Fruit fly (Drosophila melanogaster) whole organism, pupa: ENCODE data around the gene CG7115.

Source experiments
- CG10348 ChIP-seq: fragments of 200-800 bp; sonication (Bioruptor generic); IDR thresholded peaks from 2 replicates; pipeline ENCODE4 v1.3.6; 2022; ENCODE audit warnings: missing biosample characterization, missing genetic modification characterization
- CG12605 ChIP-seq: fragments of 200-800 bp; sonication (Bioruptor generic); IDR thresholded peaks from 2 replicates; pipeline ENCODE4 v1.3.6; 2022; ENCODE audit warnings: missing biosample characterization, missing genetic modification characterization
- CG15710 ChIP-seq: fragments of 200-800 bp; sonication (Bioruptor generic); optimal IDR thresholded peaks from 2 replicates; lab custom pipeline; 2018; ENCODE audit warnings: missing biosample characterization, mild to moderate bottlenecking, missing genetic modification characterization, moderate library complexity
- CG9948 ChIP-seq: fragments of 200-800 bp; sonication (Bioruptor generic); optimal IDR thresholded peaks from 2 replicates; lab custom pipeline; 2018; ENCODE audit warnings: missing biosample characterization, mild to moderate bottlenecking, missing genetic modification characterization, moderate library complexity
- D1 ChIP-seq: fragments of 200-800 bp; sonication (Bioruptor generic); optimal IDR thresholded peaks from 2 replicates; lab custom pipeline; 2018; ENCODE audit warnings: missing biosample characterization, mild to moderate bottlenecking, missing genetic modification characterization, moderate library complexity
- Pif1A ChIP-seq: fragments of 200-800 bp; sonication (Bioruptor generic); optimal IDR thresholded peaks from 3 replicates; lab custom pipeline; 2016; ENCODE audit warnings: missing biosample characterization, missing genetic modification characterization
- Pif1B ChIP-seq: fragments of 200-800 bp; sonication (Bioruptor generic); optimal IDR thresholded peaks from 3 replicates; lab custom pipeline; 2016; ENCODE audit warnings: missing biosample characterization, missing genetic modification characterization
- Snoo ChIP-seq: fragments of 200-800 bp; sonication (Bioruptor generic); optimal IDR thresholded peaks from 3 replicates; lab custom pipeline; 2017; ENCODE audit warnings: missing biosample characterization, mild to moderate bottlenecking, missing genetic modification characterization, inconsistent platforms
- gl ChIP-seq: fragments of 200-800 bp; sonication (Bioruptor generic); optimal IDR thresholded peaks from 2 replicates; lab custom pipeline; 2018; ENCODE audit warnings: missing biosample characterization, mild to moderate bottlenecking, missing genetic modification characterization
- rn ChIP-seq: fragments of 200-800 bp; sonication (Bioruptor generic); IDR thresholded peaks from 2 replicates; pipeline ENCODE4 v1.3.6; 2022; ENCODE audit warnings: missing biosample characterization, missing genetic modification characterization

- TF ChIP-seq CG9948 (tag; lab: Kevin White, UChicago): no peak
- no peak for TF ChIP-seq CG10348 (GFP tag; lab: Robert Waterston, UW)
- no peak for TF ChIP-seq Pif1B (GFP tag; lab: Kevin White, UChicago)
- TF ChIP-seq Snoo: no peak
- no peak for TF ChIP-seq CG12605 (GFP tag; lab: Robert Waterston, UW)
- no peak for TF ChIP-seq D1
- TF ChIP-seq rn: no peak
- TF ChIP-seq CG15710: no peak
- no peak for TF ChIP-seq gl (tag; lab: Kevin White, UChicago)
- TF ChIP-seq Pif1A (GFP tag; lab: Kevin White, UChicago): no peak
Measured at dm6 chr2L:7871332-7871731, 50.4 kb downstream of the CG7115 start, which contains the start of gene Proc.
